Fruit fly (Drosophila melanogaster): Measurements from ENCODE around the gene Nubp2.

The Nubp2 gene

DNA sequence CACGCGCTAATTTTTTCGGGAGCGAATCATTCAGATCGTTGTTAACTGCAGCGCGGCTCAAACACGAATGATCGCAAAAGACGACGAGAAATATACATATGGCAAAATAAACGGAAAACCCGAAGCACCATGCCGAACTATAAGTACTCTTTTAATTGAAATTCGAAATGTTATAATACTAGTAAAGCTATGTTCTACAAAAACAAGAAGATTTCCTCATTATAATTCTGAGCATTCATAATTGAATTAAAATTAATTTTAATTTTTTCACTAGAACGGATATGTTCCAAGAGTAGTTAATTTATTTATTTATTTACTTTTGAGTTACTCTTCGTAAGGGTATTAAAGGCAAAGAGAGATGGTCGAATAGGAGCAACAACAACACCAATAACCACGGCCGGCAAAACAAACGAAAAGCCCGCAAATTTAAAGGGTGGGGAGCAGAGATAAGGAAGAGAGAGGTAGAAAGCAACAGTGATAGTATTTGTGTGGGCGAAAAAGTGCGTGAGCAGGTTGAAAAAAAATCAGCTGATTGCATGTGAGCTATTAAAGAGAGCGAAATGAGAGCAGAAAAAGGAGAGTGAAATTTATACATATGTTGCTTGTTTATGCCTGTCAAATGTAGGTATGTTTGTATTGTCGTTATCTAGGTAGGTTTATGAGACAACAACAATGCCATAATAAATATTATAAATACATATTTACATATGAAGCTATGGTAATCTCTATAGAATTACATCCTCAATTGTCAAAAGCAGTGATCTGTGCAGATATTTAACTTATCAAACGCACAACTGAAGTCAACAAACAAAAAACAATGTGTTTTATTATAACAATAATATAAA is 32.7 kb upstream of the Nubp2 start (continued):
- no peak for TF ChIP-seq Dip2 (GFP tag; IDR thresholded peaks at IDR 0.05)
- TF ChIP-seq pan (optimal IDR thresholded peaks at IDR 0.05), result no peak
- TF ChIP-seq pan (GFP tag; optimal IDR thresholded peaks at IDR 0.05 in 1 of 2, IDR thresholded peaks at IDR 0.05 in 1 of 2), result peak in 1 of 2 experiments; percentile 87
- TF ChIP-seq tin (GFP tag; optimal IDR thresholded peaks at IDR 0.05), result peak; percentile 50
- peak; percentile 23 for TF ChIP-seq D19B (GFP tag; optimal IDR thresholded peaks at IDR 0.05)
- no peak for TF ChIP-seq nerfin-2 (GFP tag; IDR thresholded peaks at IDR 0.05; ENCODE audit: partially characterized antibody)
- no peak for TF ChIP-seq CG1024 (GFP tag; IDR thresholded peaks at IDR 0.05)
- TF ChIP-seq Med (GFP tag), result peak; percentile 86
- TF ChIP-seq dati (GFP tag; IDR thresholded peaks at IDR 0.05), result no peak
- peak; percentile 10 for TF ChIP-seq CG34376 (GFP tag; optimal IDR thresholded peaks at IDR 0.05)
- peak; percentile 77 for TF ChIP-seq CG12391 (tag; optimal IDR thresholded peaks at IDR 0.05)
- peak; percentile 72 for TF ChIP-seq CG12155 (GFP tag; optimal IDR thresholded peaks at IDR 0.05)
- peak; percentile 82 for TF ChIP-seq CG2712 (tag; optimal IDR thresholded peaks at IDR 0.05)
- TF ChIP-seq CG17912 (GFP tag; optimal IDR thresholded peaks at IDR 0.05), result no peak
- no peak for TF ChIP-seq vnd (GFP tag; IDR thresholded peaks at IDR 0.05; ENCODE audit: partially characterized antibody)
- no peak for TF ChIP-seq CkIIα-i1 (GFP tag; IDR thresholded peaks at IDR 0.05)
- peak in 1 of 2 experiments; percentile 61 for TF ChIP-seq crp (GFP tag; optimal IDR thresholded peaks at IDR 0.05)
- peak; percentile 52; the same call in 1 of the 2 replicates for TF ChIP-seq CG32767 (GFP tag; IDR thresholded peaks at IDR 0.05)
- TF ChIP-seq CG18764 (GFP tag; optimal IDR thresholded peaks at IDR 0.05), result peak; percentile 2
- TF ChIP-seq Scr (GFP tag; IDR thresholded peaks at IDR 0.05; ENCODE audit: partially characterized antibody), result no peak
- TF ChIP-seq peb (GFP tag; IDR thresholded peaks at IDR 0.05), result peak; percentile 48; the same call in 1 of the 2 replicates
- TF ChIP-seq Kr (GFP tag; optimal IDR thresholded peaks at IDR 0.05), result no peak
- TF ChIP-seq Elba2 (GFP tag; optimal IDR thresholded peaks at IDR 0.05), result no peak
- no peak for TF ChIP-seq CG16813 (GFP tag; IDR thresholded peaks at IDR 0.05; ENCODE audit: partially characterized antibody)
- no peak for TF ChIP-seq insv (GFP tag; optimal IDR thresholded peaks at IDR 0.05)
- TF ChIP-seq trh (GFP tag; optimal IDR thresholded peaks at IDR 0.05), result peak; percentile 25
- TF ChIP-seq CG11723 (GFP tag; optimal IDR thresholded peaks at IDR 0.05), result no peak
- no peak for TF ChIP-seq Lpt (GFP tag; optimal IDR thresholded peaks at IDR 0.05)
- TF ChIP-seq CG31388 (GFP tag; optimal IDR thresholded peaks at IDR 0.05), result peak; percentile 24
- TF ChIP-seq CG33213 (GFP tag; optimal IDR thresholded peaks at IDR 0.05), result peak; percentile 4
- TF ChIP-seq seq (GFP tag; IDR thresholded peaks at IDR 0.05), result peak; percentile 66
- peak in 1 of 2 experiments; percentile 44 for TF ChIP-seq Hr78 (GFP tag; optimal IDR thresholded peaks at IDR 0.05)
- TF ChIP-seq run (tag; optimal IDR thresholded peaks at IDR 0.05), result peak; percentile 57
- peak; percentile 37; the same call in 1 of the 2 replicates for TF ChIP-seq sisA (GFP tag; IDR thresholded peaks at IDR 0.05)
- TF ChIP-seq btn (GFP tag; optimal IDR thresholded peaks at IDR 0.05), result peak; percentile 15
- no peak for TF ChIP-seq ham (GFP tag; IDR thresholded peaks at IDR 0.05)
- TF ChIP-seq CG42726 (GFP tag; IDR thresholded peaks at IDR 0.05; ENCODE audit: partially characterized antibody), result no peak
- TF ChIP-seq gcm2 (GFP tag; optimal IDR thresholded peaks at IDR 0.05), result no peak
- TF ChIP-seq Gsc (GFP tag; IDR thresholded peaks at IDR 0.05), result no peak
- peak; percentile 80 for TF ChIP-seq lilli (GFP tag; optimal IDR thresholded peaks at IDR 0.05)
- no peak for TF ChIP-seq Lhr (GFP tag; optimal IDR thresholded peaks at IDR 0.05)
- TF ChIP-seq knrl (GFP tag; IDR thresholded peaks at IDR 0.05; ENCODE audit: partially characterized antibody), result no peak
- TF ChIP-seq CG4854 (GFP tag; optimal IDR thresholded peaks at IDR 0.05), result peak; percentile 6
- TF ChIP-seq CG12071 (GFP tag; optimal IDR thresholded peaks at IDR 0.05), result no peak
- no peak for TF ChIP-seq CG8281 (tag; optimal IDR thresholded peaks at IDR 0.05)
- TF ChIP-seq CG2129 (GFP tag; IDR thresholded peaks at IDR 0.05; ENCODE audit: partially characterized antibody), result no peak
- peak; percentile 71; the same call in 2 of the 3 replicates for TF ChIP-seq CG11456 (GFP tag; IDR thresholded peaks at IDR 0.05)
- TF ChIP-seq MTF-1 (GFP tag; optimal IDR thresholded peaks at IDR 0.05; ENCODE audit: borderline replicate concordance), result peak; percentile 59

Measured in whole organism, embryonic.